Fruit fly (Drosophila melanogaster) whole organism, embryonic: ENCODE measurements around the gene htk.

ENCODE experiments used
- BEAF-32 ChIP-seq: fragments of 200-800 bp; sonication (Bioruptor generic); optimal IDR thresholded peaks from 3 replicates; lab custom pipeline; 2017; ENCODE audit warnings: missing biosample characterization, missing genetic modification characterization, mild to moderate bottlenecking, moderate library complexity, missing genetic modification reagents
- CG10959 ChIP-seq: fragments of 200-800 bp; sonication (Bioruptor generic); IDR thresholded peaks from 2 replicates; pipeline ENCODE4 v1.3.6; 2022; ENCODE audit warnings: missing biosample characterization, missing genetic modification characterization
- CG11696 ChIP-seq: fragments of 200-800 bp; sonication (Bioruptor generic); IDR thresholded peaks from 2 replicates; pipeline ENCODE4 v1.3.6; 2022; ENCODE audit warnings: missing biosample characterization, missing genetic modification characterization
- CG13123 ChIP-seq: fragments of 200-800 bp; sonication (Bioruptor generic); optimal IDR thresholded peaks from 2 replicates; lab custom pipeline; 2016; ENCODE audit warnings: missing biosample characterization, missing genetic modification characterization
- CG14014 ChIP-seq: fragments of 200-800 bp; sonication (Bioruptor generic); IDR thresholded peaks from 2 replicates; pipeline ENCODE4 v1.3.6; 2022; ENCODE audit warnings: missing biosample characterization, missing genetic modification characterization
- CG14710 ChIP-seq: fragments of 200-800 bp; sonication (Bioruptor generic); optimal IDR thresholded peaks from 3 replicates; lab custom pipeline; 2019; ENCODE audit warnings: missing biosample characterization, mild to moderate bottlenecking, missing genetic modification characterization, moderate library complexity
- CG15073 ChIP-seq: fragments of 200-800 bp; sonication (Bioruptor generic); optimal IDR thresholded peaks from 2 replicates; lab custom pipeline; 2016; ENCODE audit warnings: missing biosample characterization, missing genetic modification characterization
- CG15514 ChIP-seq: fragments of 200-800 bp; sonication (Bioruptor generic); optimal IDR thresholded peaks from 3 replicates; lab custom pipeline; 2017; ENCODE audit warnings: missing biosample characterization, missing genetic modification characterization, mild to moderate bottlenecking, moderate library complexity, missing genetic modification reagents
- CG17612 ChIP-seq: fragments of 200-800 bp; sonication (Bioruptor generic); IDR thresholded peaks from 2 replicates; pipeline ENCODE4 v1.3.6; 2022; ENCODE audit warnings: missing biosample characterization, missing genetic modification characterization
- CG18599 ChIP-seq: fragments of 200-800 bp; sonication (Bioruptor generic); optimal IDR thresholded peaks from 3 replicates; lab custom pipeline; 2017; ENCODE audit warnings: missing biosample characterization, missing genetic modification characterization, mild to moderate bottlenecking, moderate library complexity, missing genetic modification reagents
- CG30020 ChIP-seq: fragments of 200-800 bp; optimal IDR thresholded peaks from 2 replicates; lab custom pipeline; 2019; ENCODE audit warnings: missing biosample characterization, mild to moderate bottlenecking, missing genetic modification characterization, moderate library complexity
- CG31365 ChIP-seq: fragments of 200-800 bp; sonication (Bioruptor generic); optimal IDR thresholded peaks from 2 replicates; lab custom pipeline; 2018; ENCODE audit warnings: missing biosample characterization, mild to moderate bottlenecking, missing genetic modification characterization
- CG32532 ChIP-seq: fragments of 200-800 bp; sonication (Bioruptor generic); IDR thresholded peaks from 2 replicates; pipeline ENCODE4 v1.3.6; 2022; ENCODE audit warnings: missing biosample characterization, missing genetic modification characterization
- CG33213 ChIP-seq: fragments of 200-800 bp; sonication (Bioruptor generic); optimal IDR thresholded peaks from 3 replicates; lab custom pipeline; 2016; ENCODE audit warnings: missing biosample characterization, missing genetic modification characterization
- CG33557 ChIP-seq: fragments of 200-800 bp; sonication (Bioruptor generic); optimal IDR thresholded peaks from 2 replicates; lab custom pipeline; 2019; ENCODE audit warnings: missing biosample characterization, mild to moderate bottlenecking, missing genetic modification characterization, moderate library complexity
- CG7271 ChIP-seq: fragments of 200-800 bp; sonication (Bioruptor generic); optimal IDR thresholded peaks from 2 replicates; lab custom pipeline; 2018; ENCODE audit warnings: missing biosample characterization, mild to moderate bottlenecking, missing genetic modification characterization, moderate library complexity
- CG8388 ChIP-seq: fragments of 200-800 bp; sonication (Bioruptor generic); optimal IDR thresholded peaks from 2 replicates; lab custom pipeline; 2019; ENCODE audit warnings: missing biosample characterization, mild to moderate bottlenecking, missing genetic modification characterization, moderate library complexity
- CG8944 ChIP-seq: fragments of 200-800 bp; sonication (Bioruptor generic); optimal IDR thresholded peaks from 3 replicates; lab custom pipeline; 2016; ENCODE audit warnings: missing biosample characterization, missing genetic modification characterization
- CG9215 ChIP-seq: fragments of 200-800 bp; sonication (Bioruptor generic); IDR thresholded peaks from 2 replicates; pipeline ENCODE4 v1.3.6; 2022; ENCODE audit warnings: missing biosample characterization, missing genetic modification characterization
- Dll ChIP-seq: fragments of 200-800 bp; sonication (Bioruptor generic); IDR thresholded peaks from 4 replicates; pipeline ENCODE4 v1.3.6; 2022; ENCODE audit warnings: missing biosample characterization, missing genetic modification characterization; ENCODE audit not compliant: partially characterized antibody
- ERR ChIP-seq: fragments of 200-800 bp; sonication (Bioruptor generic); optimal IDR thresholded peaks from 2 replicates; lab custom pipeline; 2016; ENCODE audit warnings: missing biosample characterization, missing genetic modification characterization
- H2.0 ChIP-seq: fragments of 200-800 bp; sonication (Bioruptor generic); IDR thresholded peaks from 2 replicates; pipeline ENCODE4 v1.3.6; 2022; ENCODE audit warnings: missing biosample characterization, missing genetic modification characterization
- Hand ChIP-seq: fragments of 200-800 bp; sonication (Bioruptor generic); optimal IDR thresholded peaks from 2 replicates; lab custom pipeline; 2017; ENCODE audit warnings: mild to moderate bottlenecking, missing biosample characterization, missing genetic modification reagents, missing genetic modification characterization
- Hr78 ChIP-seq, 2 experiments: fragments of 200-800 bp in 1 of 2; fragments of >200 bp in 1 of 2; sonication (Bioruptor generic) in 1 of 2; optimal IDR thresholded peaks; 2 replicates each; lab custom pipeline; 2017 to 2019; ENCODE audit warnings: missing biosample characterization in 2 of 2, missing genetic modification characterization in 2 of 2, mild to moderate bottlenecking in 1 of 2, moderate library complexity in 1 of 2
- Jarid2 ChIP-seq: fragments of 200-800 bp; sonication (Bioruptor generic); optimal IDR thresholded peaks from 3 replicates; lab custom pipeline; 2017; ENCODE audit warnings: mild to moderate bottlenecking, missing biosample characterization, missing genetic modification reagents, missing genetic modification characterization
- Kr ChIP-seq: fragments of 200-800 bp; sonication (Bioruptor generic); optimal IDR thresholded peaks from 2 replicates; lab custom pipeline; 2017; ENCODE audit warnings: missing biosample characterization, mild to moderate bottlenecking, missing genetic modification characterization
- Neu2 ChIP-seq: fragments of 200-800 bp; sonication (Bioruptor generic); optimal IDR thresholded peaks from 3 replicates; lab custom pipeline; 2016; ENCODE audit warnings: missing biosample characterization, missing genetic modification characterization, borderline replicate concordance
- Rx ChIP-seq: fragments of 200-800 bp; sonication (Bioruptor generic); IDR thresholded peaks from 2 replicates; pipeline ENCODE4 v1.3.6; 2022; ENCODE audit warnings: missing biosample characterization, missing genetic modification characterization
- Trl ChIP-seq, 3 experiments: fragments of >200 bp in 2 of 3; fragments of 200-800 bp in 1 of 3; sonication (Bioruptor generic) in 1 of 3; optimal IDR thresholded peaks; 2 replicates in 1 of 3; 3 replicates in 2 of 3; lab custom pipeline; 2016 to 2017; ENCODE audit warnings: missing biosample characterization in 1 of 3, missing genetic modification characterization in 1 of 3
- abd-A ChIP-seq: fragments of 200-800 bp; sonication (Bioruptor generic); optimal IDR thresholded peaks from 3 replicates; lab custom pipeline; 2019; ENCODE audit warnings: missing biosample characterization, mild to moderate bottlenecking, missing genetic modification characterization, moderate library complexity
- bowl ChIP-seq: fragments of 200-800 bp; sonication (Bioruptor generic); IDR thresholded peaks from 2 replicates; pipeline ENCODE4 v1.3.6; 2022; ENCODE audit warnings: missing biosample characterization, missing genetic modification characterization
- chinmo ChIP-seq: fragments of 200-800 bp; sonication (Bioruptor generic); IDR thresholded peaks from 4 replicates; pipeline ENCODE4 v1.3.6; 2022; ENCODE audit warnings: missing biosample characterization, missing genetic modification characterization; ENCODE audit not compliant: partially characterized antibody
- ci ChIP-seq: fragments of 200-800 bp; sonication (Bioruptor generic); IDR thresholded peaks from 3 replicates; pipeline ENCODE4 v1.3.6; 2022; ENCODE audit warnings: missing biosample characterization, missing genetic modification characterization
- crol ChIP-seq: fragments of 200-800 bp; sonication (Bioruptor generic); IDR thresholded peaks from 2 replicates; pipeline ENCODE4 v1.3.6; 2022; ENCODE audit warnings: missing biosample characterization, missing genetic modification characterization
- dimm ChIP-seq: fragments of 200-800 bp; sonication (Bioruptor generic); IDR thresholded peaks from 2 replicates; pipeline ENCODE4 v1.3.6; 2022; ENCODE audit warnings: missing biosample characterization, missing genetic modification characterization
- dm ChIP-seq: fragments of 200-800 bp; sonication (Bioruptor generic); optimal IDR thresholded peaks from 3 replicates; lab custom pipeline; 2016; ENCODE audit warnings: missing biosample characterization, missing genetic modification characterization
- fd3F ChIP-seq: fragments of 200-800 bp; sonication (Bioruptor generic); optimal IDR thresholded peaks from 2 replicates; lab custom pipeline; 2018; ENCODE audit warnings: missing biosample characterization, mild to moderate bottlenecking, missing genetic modification characterization, moderate library complexity
- gcm ChIP-seq: fragments of 200-800 bp; sonication (Bioruptor generic); optimal IDR thresholded peaks from 2 replicates; lab custom pipeline; 2019; ENCODE audit warnings: missing biosample characterization, mild to moderate bottlenecking, missing genetic modification characterization, moderate library complexity
- grn ChIP-seq: fragments of 200-800 bp; sonication (Bioruptor generic); optimal IDR thresholded peaks from 3 replicates; lab custom pipeline; 2017; ENCODE audit warnings: missing biosample characterization, missing genetic modification characterization
- gsb-n ChIP-seq: fragments of 200-800 bp; sonication (Bioruptor generic); optimal IDR thresholded peaks from 3 replicates; lab custom pipeline; 2018; ENCODE audit warnings: missing biosample characterization, mild to moderate bottlenecking, missing genetic modification characterization
- h ChIP-seq: fragments of >200 bp; optimal IDR thresholded peaks from 2 replicates; lab custom pipeline; 2017
- ham ChIP-seq: fragments of 200-800 bp; sonication (Bioruptor generic); IDR thresholded peaks from 2 replicates; pipeline ENCODE4 v1.3.6; 2022; ENCODE audit warnings: missing biosample characterization, missing genetic modification characterization
- klu ChIP-seq: fragments of 200-800 bp; sonication (Bioruptor generic); IDR thresholded peaks from 2 replicates; pipeline ENCODE4 v1.3.6; 2022; ENCODE audit warnings: missing biosample characterization, missing genetic modification characterization
- salm ChIP-seq: fragments of 200-800 bp; sonication (Bioruptor generic); optimal IDR thresholded peaks from 2 replicates; lab custom pipeline; 2018; ENCODE audit warnings: missing biosample characterization, mild to moderate bottlenecking, missing genetic modification characterization
- sens-2 ChIP-seq: fragments of 200-800 bp; sonication (Bioruptor generic); IDR thresholded peaks from 2 replicates; pipeline ENCODE4 v1.3.6; 2022; ENCODE audit warnings: missing biosample characterization, missing genetic modification characterization
- trh ChIP-seq: fragments of 200-800 bp; sonication (Bioruptor generic); optimal IDR thresholded peaks from 2 replicates; lab custom pipeline; 2016; ENCODE audit warnings: missing biosample characterization, missing genetic modification characterization
- ttk ChIP-seq: fragments of 200-800 bp; sonication (Bioruptor generic); IDR thresholded peaks from 2 replicates; pipeline ENCODE4 v2.1.2; 2022; ENCODE audit warnings: missing biosample characterization, missing genetic modification characterization
- z ChIP-seq: fragments of 200-800 bp; sonication (Bioruptor generic); IDR thresholded peaks from 3 replicates; pipeline ENCODE4 v1.3.6; 2022; ENCODE audit warnings: missing biosample characterization, missing genetic modification characterization

The htk gene

dm6 chrX:18843229-18844033 lies at the start of gene htk (continued):
- TF ChIP-seq CG32532 (GFP tag; lab: Robert Waterston, UW) (peak; percentile 87), fd3F (peak; percentile 14), CG10959 (GFP tag; lab: Robert Waterston, UW) (peak; percentile 60; the same call in 1 of the 2 replicates), crol (GFP tag; lab: Robert Waterston, UW) (no peak), gsb-n (tag; lab: Kevin White, UChicago) (peak; percentile 33), Jarid2 (GFP tag; lab: Kevin White, UChicago) (no peak), dimm (0 out of 2 replicates have a peak, but pooled peaks have one; percentile 15), BEAF-32 (GFP tag; lab: Kevin White, UChicago) (peak; percentile 96), CG9215 (GFP tag; lab: Robert Waterston, UW) (peak; percentile 50; the same call in 1 of the 2 replicates), ERR (GFP tag; lab: Kevin White, UChicago) (peak; percentile 38), Rx (GFP tag; lab: Robert Waterston, UW) (peak; percentile 52; the same call in 1 of the 2 replicates), CG8388 (GFP tag; lab: Kevin White, UChicago) (no peak), CG33557 (GFP tag; lab: Kevin White, UChicago) (peak; percentile 19), Dll (peak; percentile 85), chinmo (GFP tag; lab: Robert Waterston, UW) (peak; percentile 94; the same call in 3 of the 4 replicates), trh (GFP tag; lab: Kevin White, UChicago) (peak; percentile 60), dm (GFP tag; lab: Kevin White, UChicago) (peak; percentile 52), CG18599 (GFP tag; lab: Kevin White, UChicago) (peak; percentile 39), CG15514 (GFP tag; lab: Kevin White, UChicago) (peak; percentile 77), CG15073 (no peak), CG11696 (GFP tag; lab: Robert Waterston, UW) (0 out of 2 replicates have a peak, but pooled peaks have one; percentile 30), h (no peak), CG8944 (GFP tag; lab: Kevin White, UChicago) (peak; percentile 75), grn (GFP tag; lab: Kevin White, UChicago) (no peak), H2.0 (GFP tag; lab: Robert Waterston, UW) (no peak; the same call in 1 of the 2 replicates), z (GFP tag; lab: Robert Waterston, UW) (no peak; the same call in 2 of the 3 replicates), Hr78 (GFP tag; optimal IDR thresholded peaks at IDR 0.05; lab: Kevin White, UChicago) (no peak), Neu2 (GFP tag; lab: Kevin White, UChicago) (peak; percentile 51), Kr (GFP tag; lab: Kevin White, UChicago) (peak; percentile 57), CG17612 (GFP tag; lab: Robert Waterston, UW) (peak; percentile 41; the same call in 1 of the 2 replicates), CG13123 (GFP tag; lab: Kevin White, UChicago) (peak; percentile 28), gcm (GFP tag; lab: Kevin White, UChicago) (no peak), CG33213 (peak; percentile 80), ci (peak; percentile 90), CG7271 (tag; lab: Kevin White, UChicago) (peak; percentile 39), klu (GFP tag; lab: Robert Waterston, UW) (no peak; the same call in 1 of the 2 replicates), salm (tag; lab: Kevin White, UChicago) (no peak), CG31365 (tag; lab: Kevin White, UChicago) (peak; percentile 10), CG30020 (tag; lab: Kevin White, UChicago) (no peak), CG14014 (peak; percentile 55; the same call in 1 of the 2 replicates), sens-2 (peak; percentile 49; the same call in 1 of the 2 replicates), abd-A (no peak), ttk (no peak), bowl (no peak), Hand (GFP tag; lab: Kevin White, UChicago) (no peak), CG14710 (peak; percentile 51), Trl (optimal IDR thresholded peaks at IDR 0.05; lab: Kevin White, UChicago) (no peak), Trl (GFP tag; optimal IDR thresholded peaks at IDR 0.05; lab: Kevin White, UChicago) (peak; percentile 80), ham (GFP tag; lab: Robert Waterston, UW) (no peak)
